Worm (Caenorhabditis elegans) whole organism, L1 larva: ENCODE measurements around the gene Y43C5B.3.

Source experiments
- C34B4.2 ChIP-seq: sonication (generic microtip); optimal IDR thresholded peaks from 2 replicates; lab custom pipeline; 2017; ENCODE audit warnings: mild to moderate bottlenecking, missing genetic modification characterization, missing compliant biosample characterization
- alr-1 ChIP-seq: fragments of 200-800 bp; sonication (Bioruptor generic); optimal IDR thresholded peaks from 2 replicates; lab custom pipeline; 2018; ENCODE audit warnings: borderline replicate concordance, mild to moderate bottlenecking, missing genetic modification characterization, missing compliant biosample characterization
- ama-1 ChIP-seq: fragments of 150-350 bp; optimal IDR thresholded peaks from 2 replicates; lab custom pipeline; 2014
- ceh-63 ChIP-seq: fragments of 200-800 bp; sonication (Bioruptor generic); optimal IDR thresholded peaks from 2 replicates; lab custom pipeline; 2018; ENCODE audit warnings: mild to moderate bottlenecking, missing genetic modification characterization, missing compliant biosample characterization
- ceh-8 ChIP-seq: fragments of 200-800 bp; sonication (Bioruptor generic); optimal IDR thresholded peaks from 2 replicates; lab custom pipeline; 2018; ENCODE audit warnings: mild to moderate bottlenecking, missing genetic modification characterization, moderate library complexity, missing compliant biosample characterization
- ceh-82 ChIP-seq, 3 experiments: fragments of 150-350 bp in 1 of 3; sonication (generic microtip) in 2 of 3; optimal IDR thresholded peaks; 2 replicates each; lab custom pipeline; 2014 to 2017; ENCODE audit warnings: missing biosample characterization in 3 of 3, missing genetic modification characterization in 3 of 3
- dpl-1 ChIP-seq, 3 experiments: fragments of 150-350 bp in 2 of 3; sonication (generic microtip) in 1 of 3; optimal IDR thresholded peaks; 2 replicates each; lab custom pipeline; 2014 to 2017; ENCODE audit warnings: missing biosample characterization in 3 of 3, missing genetic modification characterization in 3 of 3, missing genetic modification reagents in 3 of 3
- dsc-1 ChIP-seq: sonication (generic microtip); optimal IDR thresholded peaks from 2 replicates; lab custom pipeline; 2016; ENCODE audit warnings: mild to moderate bottlenecking, missing genetic modification characterization, missing compliant biosample characterization
- efl-1 ChIP-seq, 4 experiments: fragments of 150-350 bp; optimal IDR thresholded peaks in 3 of 4; peaks in 1 of 4; 1 replicate in 1 of 4; 2 replicates in 3 of 4; lab custom pipeline; 2014; ENCODE audit warnings: missing biosample characterization in 2 of 4, missing genetic modification characterization in 2 of 4, missing genetic modification reagents in 2 of 4
- efl-3 ChIP-seq: fragments of 200-800 bp; sonication (Bioruptor generic); optimal IDR thresholded peaks from 2 replicates; lab custom pipeline; 2018; ENCODE audit warnings: mild to moderate bottlenecking, missing genetic modification characterization, missing compliant biosample characterization
- egl-13 ChIP-seq: sonication (generic microtip); optimal IDR thresholded peaks from 2 replicates; lab custom pipeline; 2016; ENCODE audit warnings: missing genotype, missing genetic modification reagents, missing genetic modification characterization, missing compliant biosample characterization
- egl-27 ChIP-seq, 2 experiments: fragments of 150-350 bp in 1 of 2; sonication (generic microtip); optimal IDR thresholded peaks; 3 replicates each; lab custom pipeline; 2017 to 2018; ENCODE audit warnings: missing biosample characterization in 2 of 2, missing genetic modification characterization in 2 of 2, missing genetic modification reagents in 2 of 2
- elt-3 ChIP-seq, 6 experiments: fragments of 150-350 bp in 1 of 6; sonication (generic microtip); optimal IDR thresholded peaks; 2 replicates each; lab custom pipeline; 2017 to 2018; ENCODE audit warnings: missing biosample characterization in 6 of 6, missing genetic modification characterization in 6 of 6, inconsistent platforms in 1 of 6
- ets-5 ChIP-seq: fragments of 200-800 bp; sonication (Bioruptor generic); IDR thresholded peaks from 2 replicates; pipeline ENCODE4 v1.3.6; 2022; ENCODE audit warnings: missing genetic modification characterization, missing compliant biosample characterization
- fkh-10 ChIP-seq: sonication (generic microtip); optimal IDR thresholded peaks from 2 replicates; lab custom pipeline; 2017; ENCODE audit warnings: missing biosample characterization, missing genetic modification reagents, missing genetic modification characterization
- fkh-4 ChIP-seq: sonication (generic microtip); optimal IDR thresholded peaks from 2 replicates; lab custom pipeline; 2016; ENCODE audit warnings: missing compliant biosample characterization, missing genetic modification characterization, borderline replicate concordance
- fkh-8 ChIP-seq: sonication (generic microtip); optimal IDR thresholded peaks from 2 replicates; lab custom pipeline; 2016; ENCODE audit warnings: mild to moderate bottlenecking, missing genetic modification characterization, missing compliant biosample characterization
- fos-1 ChIP-seq: fragments of 150-350 bp; optimal IDR thresholded peaks from 2 replicates; lab custom pipeline; 2014; ENCODE audit warnings: missing biosample characterization, missing genetic modification characterization
- hlh-17 ChIP-seq: fragments of 200-800 bp; sonication (Bioruptor generic); optimal IDR thresholded peaks from 2 replicates; lab custom pipeline; 2018; ENCODE audit warnings: missing genetic modification characterization, mild to moderate bottlenecking, missing compliant biosample characterization, moderate library complexity, borderline replicate concordance
- isw-1 ChIP-seq: fragments of 200-800 bp; sonication (Bioruptor generic); IDR thresholded peaks from 2 replicates; pipeline ENCODE4 v1.3.6; 2022; ENCODE audit warnings: missing genetic modification characterization, missing compliant biosample characterization
- lin-13 ChIP-seq: fragments of 150-350 bp; optimal IDR thresholded peaks from 2 replicates; lab custom pipeline; 2014; ENCODE audit warnings: missing biosample characterization, missing genetic modification reagents, missing genetic modification characterization
- lin-14 ChIP-seq: fragments of 200-800 bp; sonication (Bioruptor generic); optimal IDR thresholded peaks from 2 replicates; lab custom pipeline; 2018; ENCODE audit warnings: mild to moderate bottlenecking, missing genetic modification characterization, moderate library complexity, missing compliant biosample characterization
- lin-15B ChIP-seq: fragments of 150-350 bp; sonication (generic microtip); optimal IDR thresholded peaks from 3 replicates; lab custom pipeline; 2014; ENCODE audit warnings: missing biosample characterization, missing genetic modification characterization
- lin-35 ChIP-seq, 2 experiments: fragments of 150-350 bp; optimal IDR thresholded peaks; 2 replicates each; lab custom pipeline; 2014; ENCODE audit warnings: missing biosample characterization in 2 of 2, missing genetic modification characterization in 2 of 2, missing genetic modification reagents in 2 of 2
- lir-3 ChIP-seq: sonication (generic microtip); optimal IDR thresholded peaks from 2 replicates; lab custom pipeline; 2016; ENCODE audit warnings: mild to moderate bottlenecking, missing genetic modification characterization, moderate library complexity, missing compliant biosample characterization; ENCODE audit not compliant: poor library complexity
- lsy-2 ChIP-seq, 2 experiments: fragments of 150-350 bp; optimal IDR thresholded peaks; 2 replicates each; lab custom pipeline; 2014; ENCODE audit warnings: missing biosample characterization in 2 of 2, missing genetic modification characterization in 2 of 2
- mdl-1 ChIP-seq, 2 experiments: fragments of 150-350 bp; optimal IDR thresholded peaks; 2 replicates each; lab custom pipeline; 2014 to 2017; ENCODE audit warnings: missing biosample characterization in 2 of 2, missing genetic modification characterization in 2 of 2, inconsistent platforms in 1 of 2
- mef-2 ChIP-seq: fragments of 150-350 bp; optimal IDR thresholded peaks from 2 replicates; lab custom pipeline; 2014; ENCODE audit warnings: missing biosample characterization, missing genetic modification characterization
- mep-1 ChIP-seq: fragments of 150-350 bp; optimal IDR thresholded peaks from 2 replicates; lab custom pipeline; 2014; ENCODE audit warnings: missing biosample characterization, missing genetic modification characterization
- nhr-11 ChIP-seq: fragments of 150-350 bp; optimal IDR thresholded peaks from 2 replicates; lab custom pipeline; 2014; ENCODE audit warnings: missing biosample characterization, missing genetic modification characterization
- nhr-12 ChIP-seq: sonication (generic microtip); optimal IDR thresholded peaks from 2 replicates; lab custom pipeline; 2017; ENCODE audit warnings: missing biosample characterization, missing genetic modification characterization
- nhr-20 ChIP-seq: sonication (generic microtip); optimal IDR thresholded peaks from 2 replicates; lab custom pipeline; 2016; ENCODE audit warnings: mild to moderate bottlenecking, missing genetic modification characterization, missing compliant biosample characterization
- nhr-237 ChIP-seq: fragments of 150-350 bp; optimal IDR thresholded peaks from 2 replicates; lab custom pipeline; 2014; ENCODE audit warnings: missing biosample characterization, missing genetic modification characterization
- nhr-47 ChIP-seq: sonication (generic microtip); optimal IDR thresholded peaks from 2 replicates; lab custom pipeline; 2016; ENCODE audit warnings: mild to moderate bottlenecking, missing genetic modification characterization, moderate library complexity, missing compliant biosample characterization
- nhr-71 ChIP-seq: sonication (generic microtip); optimal IDR thresholded peaks from 2 replicates; lab custom pipeline; 2016; ENCODE audit warnings: mild to moderate bottlenecking, missing genetic modification characterization, moderate library complexity, missing compliant biosample characterization
- nhr-76 ChIP-seq: sonication (generic microtip); optimal IDR thresholded peaks from 2 replicates; lab custom pipeline; 2017; ENCODE audit warnings: missing biosample characterization, missing genetic modification characterization
- nhr-77 ChIP-seq: fragments of 150-350 bp; optimal IDR thresholded peaks from 2 replicates; lab custom pipeline; 2014; ENCODE audit warnings: missing biosample characterization, missing genetic modification characterization
- pax-3 ChIP-seq: fragments of 200-800 bp; sonication (Bioruptor generic); optimal IDR thresholded peaks from 2 replicates; lab custom pipeline; 2018; ENCODE audit warnings: mild to moderate bottlenecking, missing genetic modification characterization, moderate library complexity, missing compliant biosample characterization
- pqm-1 ChIP-seq: sonication (generic microtip); optimal IDR thresholded peaks from 3 replicates; lab custom pipeline; 2017; ENCODE audit warnings: missing biosample characterization, missing genetic modification characterization
- rnt-1 ChIP-seq: sonication (generic microtip); optimal IDR thresholded peaks from 2 replicates; lab custom pipeline; 2016; ENCODE audit warnings: mild to moderate bottlenecking, missing genetic modification characterization, moderate library complexity, missing compliant biosample characterization
- snu-23 ChIP-seq: sonication (generic microtip); optimal IDR thresholded peaks from 2 replicates; lab custom pipeline; 2016; ENCODE audit warnings: missing genetic modification characterization, missing compliant biosample characterization
- swsn-7 ChIP-seq: sonication (generic microtip); optimal IDR thresholded peaks from 2 replicates; lab custom pipeline; 2016; ENCODE audit warnings: missing genetic modification characterization, missing compliant biosample characterization
- tbx-2 ChIP-seq: sonication (generic microtip); optimal IDR thresholded peaks from 2 replicates; lab custom pipeline; 2016; ENCODE audit warnings: missing genetic modification characterization, missing compliant biosample characterization
- zag-1 ChIP-seq: fragments of 150-350 bp; optimal IDR thresholded peaks from 2 replicates; lab custom pipeline; 2014; ENCODE audit warnings: missing biosample characterization, missing genetic modification characterization
- ztf-11 ChIP-seq, 2 experiments: sonication (generic microtip); optimal IDR thresholded peaks; 2 replicates each; lab custom pipeline; 2016 to 2017; ENCODE audit warnings: missing genetic modification characterization in 2 of 2, missing biosample characterization in 1 of 2, missing compliant biosample characterization in 1 of 2
- ztf-4 ChIP-seq: fragments of 150-350 bp; optimal IDR thresholded peaks from 2 replicates; lab custom pipeline; 2014; ENCODE audit warnings: missing biosample characterization, missing genetic modification characterization

Y43C5B.3 gene

DNA sequence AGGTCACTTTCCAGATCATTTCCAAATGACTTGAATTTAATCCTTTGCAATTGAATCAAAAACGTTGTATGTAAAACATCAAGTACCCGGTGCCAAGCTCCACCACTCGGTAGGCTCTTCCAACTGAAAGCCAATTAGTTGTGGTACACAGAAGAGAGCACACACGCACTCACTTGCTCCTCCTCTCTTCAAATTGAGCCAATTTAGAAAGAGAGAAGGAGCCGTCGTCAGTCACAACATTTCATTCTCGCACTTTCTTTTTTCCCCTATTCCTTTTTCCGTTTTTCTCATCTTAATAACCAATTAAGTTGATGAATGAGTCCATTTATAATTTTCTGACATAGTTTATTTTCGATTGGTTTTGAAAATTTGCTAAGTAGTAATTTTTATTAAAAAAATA lies 47.9 kb downstream of the Y43C5B.3 start:
- TF ChIP-seq elt-3 (tag; optimal IDR thresholded peaks at IDR 0.05; lab: Kevin White, UChicago) (no peak), nhr-47 (tag; lab: Kevin White, UChicago) (peak; percentile 34), nhr-12 (tag; lab: Kevin White, UChicago) (no peak), ceh-8 (GFP tag; lab: Kevin White, UChicago) (peak; percentile 63), lsy-2 (tag; optimal IDR thresholded peaks at IDR 0.05; lab: Kevin White, UChicago) (peak in 1 of 2 experiments; percentile 19), nhr-71 (tag; lab: Kevin White, UChicago) (peak; percentile 46), C34B4.2 (tag; lab: Kevin White, UChicago) (no peak), nhr-76 (tag; lab: Kevin White, UChicago) (no peak), fkh-10 (GFP tag; lab: Kevin White, UChicago) (peak; percentile 12), ceh-82 (tag; optimal IDR thresholded peaks at IDR 0.05; lab: Kevin White, UChicago) (no peak), lin-15B (tag; lab: Kevin White, UChicago) (no peak), tbx-2 (tag; lab: Kevin White, UChicago) (peak; percentile 17), ceh-63 (GFP tag; lab: Kevin White, UChicago) (peak; percentile 12), ama-1 (lab: Kevin White, UChicago) (no peak), lin-14 (GFP tag; lab: Kevin White, UChicago) (peak; percentile 78)

- TF ChIP-seq zag-1 (tag; lab: Kevin White, UChicago) (peak; percentile 76), lir-3 (tag; lab: Kevin White, UChicago) (no peak), mef-2 (peak; percentile 43), dpl-1 (GFP tag; optimal IDR thresholded peaks at IDR 0.05; lab: Kevin White, UChicago) (peak in 2 of 3 experiments; percentile 18 to 25), nhr-11 (tag; lab: Kevin White, UChicago) (no peak), ets-5 (GFP tag; lab: Robert Waterston, UW) (no peak), ama-1 (lab: Kevin White, UChicago) (no peak), isw-1 (peak; percentile 61), nhr-237 (tag; lab: Kevin White, UChicago) (no peak), pax-3 (tag; lab: Kevin White, UChicago) (peak; percentile 71), egl-27 (tag; optimal IDR thresholded peaks at IDR 0.05; lab: Kevin White, UChicago) (peak in 1 of 2 experiments; percentile 39), lin-15B (tag; lab: Kevin White, UChicago) (no peak), swsn-7 (tag; lab: Kevin White, UChicago) (peak; percentile 76), dsc-1 (tag; lab: Kevin White, UChicago) (peak; percentile 74), alr-1 (tag; lab: Kevin White, UChicago) (no peak), hlh-17 (GFP tag; lab: Kevin White, UChicago) (no peak), nhr-71 (tag; lab: Kevin White, UChicago) (peak; percentile 86), nhr-77 (peak; percentile 50), mep-1 (tag; lab: Kevin White, UChicago) (peak; percentile 32), lin-13 (GFP tag; lab: Kevin White, UChicago) (no peak), mdl-1 (tag; optimal IDR thresholded peaks at IDR 0.05; lab: Kevin White, UChicago) (peak in 1 of 2 experiments; percentile 49), ceh-8 (GFP tag; lab: Kevin White, UChicago) (peak; percentile 73), snu-23 (peak; percentile 73), lin-35 (GFP tag; optimal IDR thresholded peaks at IDR 0.05; lab: Kevin White, UChicago) (peak in 1 of 2 experiments; percentile 42), nhr-47 (tag; lab: Kevin White, UChicago) (peak; percentile 81), efl-1 (optimal IDR thresholded peaks at IDR 0.05; lab: Kevin White, UChicago) (peak; percentile 49 to 73), efl-1 (GFP tag; optimal IDR thresholded peaks at IDR 0.05 in 1 of 2; lab: Kevin White, UChicago) (peak; percentile 4 to 10), ztf-4 (tag; lab: Kevin White, UChicago) (peak; percentile 41), nhr-20 (peak; percentile 57), pqm-1 (tag; lab: Kevin White, UChicago) (no peak), fkh-4 (tag; lab: Kevin White, UChicago) (no peak), tbx-2 (tag; lab: Kevin White, UChicago) (peak; percentile 86), fos-1 (tag; lab: Kevin White, UChicago) (peak; percentile 27), efl-3 (GFP tag; lab: Kevin White, UChicago) (no peak), ztf-11 (tag; optimal IDR thresholded peaks at IDR 0.05; lab: Kevin White, UChicago) (peak in 1 of 2 experiments; percentile 37), fkh-8 (tag; lab: Kevin White, UChicago) (peak; percentile 88), egl-13 (tag; lab: Kevin White, UChicago) (peak; percentile 86), rnt-1 (tag; lab: Kevin White, UChicago) (peak; percentile 45)
Observed at ce11 chrIV:10403193-10404058, 53.0 kb downstream of the Y43C5B.3 start, which contains the start of gene gpa-7. gpa-7 (plus strand) TSS chrIV:10404008.
